Fruit fly (Drosophila melanogaster) whole organism, embryonic: ENCODE results near the gene shv.
A peak's percentile ranks its signal among the peaks of the same experiment; 100 is the strongest.

Experiments used
- Adf1 ChIP-seq: fragments of 200-800 bp; sonication (Bioruptor generic); IDR thresholded peaks from 2 replicates; pipeline ENCODE4 v1.3.6; 2022; ENCODE audit warnings: missing biosample characterization, missing genetic modification characterization
- B-H1 ChIP-seq: fragments of 200-800 bp; sonication (Bioruptor generic); IDR thresholded peaks from 3 replicates; pipeline ENCODE4 v1.3.6; 2022; ENCODE audit warnings: missing biosample characterization, missing genetic modification characterization
- BEAF-32 ChIP-seq: fragments of 200-800 bp; sonication (Bioruptor generic); optimal IDR thresholded peaks from 3 replicates; lab custom pipeline; 2017; ENCODE audit warnings: missing biosample characterization, missing genetic modification characterization, mild to moderate bottlenecking, moderate library complexity, missing genetic modification reagents
- CG10209 ChIP-seq: fragments of 200-800 bp; sonication (Bioruptor generic); optimal IDR thresholded peaks from 3 replicates; lab custom pipeline; 2017; ENCODE audit warnings: missing biosample characterization, mild to moderate bottlenecking, missing genetic modification characterization, missing genetic modification reagents
- CG10654 ChIP-seq: fragments of 200-800 bp; sonication (Bioruptor generic); optimal IDR thresholded peaks from 2 replicates; lab custom pipeline; 2016; ENCODE audit warnings: missing biosample characterization, missing genetic modification characterization
- CG12659 ChIP-seq: fragments of 200-800 bp; sonication (Bioruptor generic); optimal IDR thresholded peaks from 3 replicates; lab custom pipeline; 2017; ENCODE audit warnings: mild to moderate bottlenecking, missing biosample characterization, missing genetic modification reagents, missing genetic modification characterization
- CG13775 ChIP-seq: fragments of 200-800 bp; sonication (Bioruptor generic); optimal IDR thresholded peaks from 3 replicates; lab custom pipeline; 2017; ENCODE audit warnings: missing biosample characterization, mild to moderate bottlenecking, missing genetic modification characterization
- CG16863 ChIP-seq: fragments of 200-800 bp; sonication (Bioruptor generic); optimal IDR thresholded peaks from 3 replicates; lab custom pipeline; 2016; ENCODE audit warnings: missing biosample characterization, missing genetic modification characterization
- CG17328 ChIP-seq: fragments of 200-800 bp; sonication (Bioruptor generic); IDR thresholded peaks from 2 replicates; pipeline ENCODE4 v1.3.6; 2022; ENCODE audit warnings: missing biosample characterization, missing genetic modification characterization
- CG18476 ChIP-seq: fragments of 200-800 bp; sonication (Bioruptor generic); optimal IDR thresholded peaks from 2 replicates; lab custom pipeline; 2016; ENCODE audit warnings: missing biosample characterization, mild to moderate bottlenecking, missing genetic modification characterization
- CG18619 ChIP-seq: fragments of 200-800 bp; sonication (Bioruptor generic); optimal IDR thresholded peaks from 3 replicates; lab custom pipeline; 2017; ENCODE audit warnings: missing biosample characterization, mild to moderate bottlenecking, missing genetic modification characterization
- CG33213 ChIP-seq: fragments of 200-800 bp; sonication (Bioruptor generic); optimal IDR thresholded peaks from 3 replicates; lab custom pipeline; 2016; ENCODE audit warnings: missing biosample characterization, missing genetic modification characterization
- CG34376 ChIP-seq: fragments of 200-800 bp; sonication (Bioruptor generic); optimal IDR thresholded peaks from 2 replicates; lab custom pipeline; 2018; ENCODE audit warnings: missing biosample characterization, mild to moderate bottlenecking, missing genetic modification characterization
- CG4424 ChIP-seq: fragments of 200-800 bp; sonication (Bioruptor generic); optimal IDR thresholded peaks from 3 replicates; lab custom pipeline; 2016; ENCODE audit warnings: missing biosample characterization, missing genetic modification characterization
- CG5180 ChIP-seq: fragments of 200-800 bp; sonication (Bioruptor generic); optimal IDR thresholded peaks from 3 replicates; lab custom pipeline; 2017; ENCODE audit warnings: missing biosample characterization, missing genetic modification characterization, mild to moderate bottlenecking, moderate library complexity, missing genetic modification reagents
- CG6254 ChIP-seq: fragments of 200-800 bp; sonication (Bioruptor generic); optimal IDR thresholded peaks from 3 replicates; lab custom pipeline; 2017; ENCODE audit warnings: mild to moderate bottlenecking, missing biosample characterization, missing genetic modification reagents, missing genetic modification characterization
- CG7372 ChIP-seq: fragments of 200-800 bp; sonication (Bioruptor generic); IDR thresholded peaks from 2 replicates; pipeline ENCODE4 v1.3.6; 2022; ENCODE audit warnings: missing biosample characterization, missing genetic modification characterization
- CG7987 ChIP-seq: fragments of 200-800 bp; sonication (Bioruptor generic); optimal IDR thresholded peaks from 2 replicates; lab custom pipeline; 2018; ENCODE audit warnings: missing biosample characterization, mild to moderate bottlenecking, missing genetic modification characterization, moderate library complexity
- CoRest ChIP-seq: fragments of 200-800 bp; sonication (Bioruptor generic); optimal IDR thresholded peaks from 3 replicates; lab custom pipeline; 2018; ENCODE audit warnings: missing biosample characterization, mild to moderate bottlenecking, missing genetic modification characterization, moderate library complexity
- Dll ChIP-seq: fragments of 200-800 bp; sonication (Bioruptor generic); IDR thresholded peaks from 4 replicates; pipeline ENCODE4 v1.3.6; 2022; ENCODE audit warnings: missing biosample characterization, missing genetic modification characterization; ENCODE audit not compliant: partially characterized antibody
- Eip74EF ChIP-seq, 2 experiments: fragments of 200-800 bp in 1 of 2; fragments of >200 bp in 1 of 2; sonication (Bioruptor generic) in 1 of 2; optimal IDR thresholded peaks; 2 replicates each; lab custom pipeline; 2017 to 2019; ENCODE audit warnings: missing biosample characterization in 2 of 2, missing genetic modification characterization in 2 of 2, mild to moderate bottlenecking in 1 of 2, moderate library complexity in 1 of 2
- HHEX ChIP-seq: fragments of 200-800 bp; sonication (Bioruptor generic); optimal IDR thresholded peaks from 3 replicates; lab custom pipeline; 2017; ENCODE audit warnings: missing biosample characterization, mild to moderate bottlenecking, missing genetic modification characterization, missing genetic modification reagents
- Lim3 ChIP-seq: fragments of 200-800 bp; sonication (Bioruptor generic); IDR thresholded peaks from 2 replicates; pipeline ENCODE4 v1.3.6; 2022; ENCODE audit warnings: missing biosample characterization, missing genetic modification characterization
- Nf-YA ChIP-seq: fragments of 200-800 bp; sonication (Bioruptor generic); IDR thresholded peaks from 2 replicates; pipeline ENCODE4 v1.3.6; 2022; ENCODE audit warnings: missing biosample characterization, missing genetic modification characterization
- NfI ChIP-seq: fragments of 200-800 bp; sonication (Bioruptor generic); optimal IDR thresholded peaks from 3 replicates; lab custom pipeline; 2018; ENCODE audit warnings: missing biosample characterization, mild to moderate bottlenecking, missing genetic modification characterization, moderate library complexity
- Trl ChIP-seq, 3 experiments: fragments of >200 bp in 2 of 3; fragments of 200-800 bp in 1 of 3; sonication (Bioruptor generic) in 1 of 3; optimal IDR thresholded peaks; 2 replicates in 1 of 3; 3 replicates in 2 of 3; lab custom pipeline; 2016 to 2017; ENCODE audit warnings: missing biosample characterization in 1 of 3, missing genetic modification characterization in 1 of 3
- Vsx1 ChIP-seq: fragments of 200-800 bp; sonication (Bioruptor generic); optimal IDR thresholded peaks from 2 replicates; lab custom pipeline; 2017; ENCODE audit warnings: missing biosample characterization, mild to moderate bottlenecking, missing genetic modification characterization, missing genetic modification reagents
- al ChIP-seq: fragments of 200-800 bp; sonication (Bioruptor generic); IDR thresholded peaks from 2 replicates; pipeline ENCODE4 v1.3.6; 2022; ENCODE audit warnings: missing biosample characterization, missing genetic modification characterization
- ara ChIP-seq: fragments of 200-800 bp; sonication (Bioruptor generic); IDR thresholded peaks from 2 replicates; pipeline ENCODE4 v1.3.6; 2022; ENCODE audit warnings: missing biosample characterization, missing genetic modification characterization
- exex ChIP-seq: fragments of 200-800 bp; sonication (Bioruptor generic); optimal IDR thresholded peaks from 4 replicates; lab custom pipeline; 2018; ENCODE audit warnings: missing biosample characterization, mild to moderate bottlenecking, missing genetic modification characterization, moderate library complexity
- fd102C ChIP-seq: fragments of 200-800 bp; sonication (Bioruptor generic); optimal IDR thresholded peaks from 2 replicates; lab custom pipeline; 2018; ENCODE audit warnings: missing biosample characterization, mild to moderate bottlenecking, missing genetic modification characterization, moderate library complexity
- ftz-f1 ChIP-seq: fragments of 200-800 bp; sonication (Bioruptor generic); optimal IDR thresholded peaks from 2 replicates; lab custom pipeline; 2016; ENCODE audit warnings: missing biosample characterization, missing genetic modification characterization
- gcm2 ChIP-seq: fragments of 200-800 bp; sonication (Bioruptor generic); optimal IDR thresholded peaks from 2 replicates; lab custom pipeline; 2016; ENCODE audit warnings: missing biosample characterization, missing genetic modification characterization
- grau ChIP-seq: fragments of 200-800 bp; optimal IDR thresholded peaks from 3 replicates; lab custom pipeline; 2019; ENCODE audit warnings: missing biosample characterization, mild to moderate bottlenecking, missing genetic modification characterization, moderate library complexity
- hkb ChIP-seq, 2 experiments: fragments of 200-800 bp in 1 of 2; fragments of >200 bp in 1 of 2; sonication (Bioruptor generic) in 1 of 2; IDR thresholded peaks in 1 of 2; optimal IDR thresholded peaks in 1 of 2; 2 replicates each; pipeline versions ENCODE4 v1.3.6 to Lab custom; 2017 to 2022; ENCODE audit warnings: missing biosample characterization in 1 of 2, missing genetic modification characterization in 1 of 2
- jigr1 ChIP-seq: fragments of 200-800 bp; sonication (Bioruptor generic); IDR thresholded peaks from 3 replicates; pipeline ENCODE4 v1.3.6; 2022; ENCODE audit warnings: missing biosample characterization, missing genetic modification characterization
- lola ChIP-seq, 3 experiments: fragments of >200 bp in 2 of 3; fragments of 200-800 bp in 1 of 3; sonication (Bioruptor generic) in 1 of 3; optimal IDR thresholded peaks; 2 replicates each; lab custom pipeline; 2017 to 2019; ENCODE audit warnings: missing biosample characterization in 3 of 3, missing genetic modification characterization in 3 of 3, mild to moderate bottlenecking in 1 of 3, moderate library complexity in 1 of 3
- pho ChIP-seq: fragments of 200-800 bp; sonication (Bioruptor generic); optimal IDR thresholded peaks from 2 replicates; lab custom pipeline; 2016; ENCODE audit warnings: missing biosample characterization, missing genetic modification characterization
- pum ChIP-seq: fragments of 200-800 bp; sonication (Bioruptor generic); optimal IDR thresholded peaks from 2 replicates; lab custom pipeline; 2016; ENCODE audit warnings: missing biosample characterization, missing genetic modification characterization
- schlank ChIP-seq: fragments of 200-800 bp; sonication (Bioruptor generic); optimal IDR thresholded peaks from 2 replicates; lab custom pipeline; 2018; ENCODE audit warnings: missing biosample characterization, mild to moderate bottlenecking, missing genetic modification characterization
- scrt ChIP-seq: fragments of 200-800 bp; sonication (Bioruptor generic); optimal IDR thresholded peaks from 2 replicates; lab custom pipeline; 2018; ENCODE audit warnings: missing biosample characterization, mild to moderate bottlenecking, missing genetic modification characterization, moderate library complexity
- so ChIP-seq: fragments of 200-800 bp; sonication (Bioruptor generic); IDR thresholded peaks from 3 replicates; pipeline ENCODE4 v1.3.6; 2022; ENCODE audit warnings: missing biosample characterization, missing genetic modification characterization
- tap ChIP-seq: fragments of 200-800 bp; optimal IDR thresholded peaks from 3 replicates; lab custom pipeline; 2019; ENCODE audit warnings: missing biosample characterization, mild to moderate bottlenecking, missing genetic modification characterization, moderate library complexity
- tin ChIP-seq: fragments of 200-800 bp; sonication (Bioruptor generic); optimal IDR thresholded peaks from 3 replicates; lab custom pipeline; 2016; ENCODE audit warnings: missing biosample characterization, missing genetic modification characterization
- tna ChIP-seq: fragments of 200-800 bp; sonication (Bioruptor generic); IDR thresholded peaks from 2 replicates; pipeline ENCODE4 v1.3.6; 2022; ENCODE audit warnings: missing biosample characterization, missing genetic modification characterization; ENCODE audit not compliant: partially characterized antibody
- twi ChIP-seq: fragments of 200-800 bp; optimal IDR thresholded peaks from 2 replicates; lab custom pipeline; 2019; ENCODE audit warnings: missing biosample characterization, mild to moderate bottlenecking, missing genetic modification characterization, moderate library complexity
- vnd ChIP-seq: fragments of 200-800 bp; sonication (Bioruptor generic); IDR thresholded peaks from 3 replicates; pipeline ENCODE4 v1.3.6; 2022; ENCODE audit warnings: missing biosample characterization, missing genetic modification characterization; ENCODE audit not compliant: partially characterized antibody
- wor ChIP-seq: fragments of 200-800 bp; sonication (Bioruptor generic); IDR thresholded peaks from 2 replicates; pipeline ENCODE4 v1.3.6; 2022; ENCODE audit warnings: missing biosample characterization, missing genetic modification characterization
- yki ChIP-seq: fragments of >200 bp; optimal IDR thresholded peaks from 3 replicates; lab custom pipeline; 2018

The shv gene

dm6 chr2L:471021-471479, 18.1 kb downstream of the shv start (continued):
- TF ChIP-seq Trl (optimal IDR thresholded peaks at IDR 0.05; lab: Kevin White, UChicago) (no peak), Trl (GFP tag; optimal IDR thresholded peaks at IDR 0.05; lab: Kevin White, UChicago) (no peak), CoRest (tag; lab: Kevin White, UChicago) (peak; percentile 70), CG16863 (no peak), jigr1 (GFP tag; lab: Robert Waterston, UW) (no peak), hkb (optimal IDR thresholded peaks at IDR 0.05; lab: Kevin White, UChicago) (no peak), hkb (GFP tag; IDR thresholded peaks at IDR 0.05; lab: Robert Waterston, UW) (no peak), CG34376 (GFP tag; lab: Kevin White, UChicago) (no peak), CG18619 (peak; percentile 26), CG7987 (GFP tag; lab: Kevin White, UChicago) (no peak), so (GFP tag; lab: Robert Waterston, UW) (no peak), tna (GFP tag; lab: Robert Waterston, UW) (no peak), Eip74EF (GFP tag; optimal IDR thresholded peaks at IDR 0.05; lab: Kevin White, UChicago) (peak in 1 of 2 experiments; percentile 25), tin (peak; percentile 6), B-H1 (GFP tag; lab: Robert Waterston, UW) (no peak), CG6254 (GFP tag; lab: Kevin White, UChicago) (peak; percentile 40), Adf1 (GFP tag; lab: Robert Waterston, UW) (no peak), wor (GFP tag; lab: Robert Waterston, UW) (no peak), CG4424 (GFP tag; lab: Kevin White, UChicago) (peak; percentile 46), grau (tag; lab: Kevin White, UChicago) (peak; percentile 73), ara (GFP tag; lab: Robert Waterston, UW) (no peak), scrt (GFP tag; lab: Kevin White, UChicago) (peak; percentile 43), CG5180 (GFP tag; lab: Kevin White, UChicago) (no peak), yki (lab: Kevin White, UChicago) (no peak), lola (GFP tag; optimal IDR thresholded peaks at IDR 0.05; lab: Kevin White, UChicago) (peak in 2 of 3 experiments; percentile 27 to 31), pum (GFP tag; lab: Kevin White, UChicago) (no peak), CG10209 (peak; percentile 67), CG13775 (peak; percentile 61), pho (GFP tag; lab: Kevin White, UChicago) (no peak), tap (peak; percentile 67), fd102C (GFP tag; lab: Kevin White, UChicago) (no peak), ftz-f1 (GFP tag; lab: Kevin White, UChicago) (no peak), CG7372 (no peak), Lim3 (GFP tag; lab: Robert Waterston, UW) (no peak), CG10654 (GFP tag; lab: Kevin White, UChicago) (peak; percentile 39), gcm2 (no peak), twi (peak; percentile 16), NfI (peak; percentile 54), Dll (no peak), BEAF-32 (GFP tag; lab: Kevin White, UChicago) (no peak), CG33213 (no peak), vnd (GFP tag; lab: Robert Waterston, UW) (no peak), CG12659 (GFP tag; lab: Kevin White, UChicago) (peak; percentile 8), exex (tag; lab: Kevin White, UChicago) (no peak), CG17328 (no peak), Nf-YA (GFP tag; lab: Robert Waterston, UW) (no peak), schlank (tag; lab: Kevin White, UChicago) (no peak), CG18476 (GFP tag; lab: Kevin White, UChicago) (no peak), al (GFP tag; lab: Robert Waterston, UW) (no peak), Vsx1 (peak; percentile 9), HHEX (GFP tag; lab: Kevin White, UChicago) (peak; percentile 44)
